Worm (Caenorhabditis elegans) whole organism, L4 larva: ENCODE results near the gene Y54G11A.14.
"Not testable (repeated sequence)": the region's sequence is repeated elsewhere in the genome, so short reads cannot be mapped to it uniquely, and the experiment has no call there.

Experiments used
- fkh-10 ChIP-seq: fragments of 150-350 bp; optimal IDR thresholded peaks from 2 replicates; lab custom pipeline; 2014; ENCODE audit warnings: missing biosample characterization, missing genetic modification reagents, missing genetic modification characterization
- hlh-11 ChIP-seq: fragments of 200-800 bp; sonication (Bioruptor generic); optimal IDR thresholded peaks from 2 replicates; lab custom pipeline; 2018; ENCODE audit warnings: mild to moderate bottlenecking, missing genetic modification characterization, missing compliant biosample characterization
- skn-1 ChIP-seq: fragments of 150-350 bp; optimal IDR thresholded peaks from 2 replicates; lab custom pipeline; 2014; ENCODE audit warnings: missing biosample characterization, missing genetic modification characterization

DNA sequence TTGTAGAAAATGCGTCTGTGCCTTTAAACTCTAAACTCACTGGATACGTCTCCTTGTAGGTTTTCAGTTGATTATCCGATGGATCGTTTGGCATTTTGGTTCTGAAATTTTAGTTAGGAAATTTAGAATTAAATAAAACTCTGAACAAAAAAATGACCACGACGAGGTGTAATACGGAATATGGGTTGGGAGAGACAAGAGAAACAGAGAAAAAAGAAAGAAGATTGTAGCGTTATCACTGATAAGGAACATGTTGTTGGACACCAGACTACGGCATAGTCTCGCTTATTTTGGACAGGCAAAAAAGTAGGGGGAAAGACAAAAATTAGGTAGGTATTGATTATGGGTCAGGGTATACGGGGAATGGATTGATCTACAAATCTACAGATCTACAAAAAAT, 16.0 kb upstream of the Y54G11A.14 start, which contains the start of gene ctl-2:
- not testable (repeated sequence) for TF ChIP-seq skn-1; hlh-11 (tag; lab: Kevin White, UChicago); fkh-10 (GFP tag; lab: Kevin White, UChicago)
